Fruit fly (Drosophila melanogaster): Measurements from ENCODE around the gene CecC.

DNA sequence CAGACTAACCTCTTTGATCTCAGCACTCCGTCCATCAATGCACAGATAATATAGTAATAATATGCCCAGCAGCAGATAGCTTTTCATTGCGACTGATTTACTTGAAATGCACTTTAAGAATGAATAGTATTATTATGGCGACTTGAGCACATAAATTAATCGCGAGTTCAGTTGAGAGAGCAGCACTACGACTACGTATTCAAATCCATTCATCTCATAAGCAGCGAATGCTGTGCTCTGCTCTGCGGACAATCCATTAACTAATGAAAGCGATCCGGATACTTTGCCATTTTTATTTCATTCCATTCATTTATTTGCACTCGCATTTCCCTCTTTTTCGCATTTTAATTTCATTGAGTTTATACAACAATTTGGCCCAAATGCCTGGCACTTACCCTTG, 21.4 kb downstream of the CecC start, which contains the start of gene CG43448:
- no peak for TF ChIP-seq Xbp1 (GFP tag; optimal IDR thresholded peaks at IDR 0.05)
- TF ChIP-seq tx (GFP tag; optimal IDR thresholded peaks at IDR 0.05), result no peak
- TF ChIP-seq CG16813 (GFP tag; IDR thresholded peaks at IDR 0.05; ENCODE audit: partially characterized antibody), result no peak
- TF ChIP-seq pnt (GFP tag; optimal IDR thresholded peaks at IDR 0.05), result no peak
- TF ChIP-seq Drgx (GFP tag; IDR thresholded peaks at IDR 0.05), result no peak
- no peak for TF ChIP-seq CG9727 (GFP tag; optimal IDR thresholded peaks at IDR 0.05)
- no peak for TF ChIP-seq Pdp1 (GFP tag; optimal IDR thresholded peaks at IDR 0.05)
- no peak for TF ChIP-seq sqz (GFP tag; optimal IDR thresholded peaks at IDR 0.05)

Data from whole organism, embryonic.